Worm (Caenorhabditis elegans): ENCODE data around the gene srw-145.

The srw-145 gene

DNA sequence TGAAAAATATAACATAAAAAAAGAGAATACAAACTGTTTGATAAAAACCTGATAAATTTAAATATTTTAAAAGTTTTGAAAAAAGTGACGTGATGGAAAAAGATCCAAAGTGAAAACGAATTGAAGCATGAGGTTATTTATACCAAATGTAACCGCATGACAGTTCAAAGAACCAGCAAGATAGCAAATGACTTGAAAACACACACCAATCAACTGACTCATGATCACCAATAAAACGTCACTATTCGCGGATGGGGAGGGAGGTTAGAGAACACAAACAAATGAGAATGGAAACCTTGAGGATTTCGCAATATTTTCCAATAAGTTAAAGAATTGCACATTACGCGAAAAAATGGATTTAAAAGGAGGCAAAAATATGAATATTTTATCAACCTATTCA lies 27.6 kb upstream of the srw-145 start, which contains the start of gene C06B3.7 (continued):
- TF ChIP-seq nhr-77 (tag; optimal IDR thresholded peaks at IDR 0.05) (peak; percentile 96), R02D3.7 (tag; optimal IDR thresholded peaks at IDR 0.05) (no peak), unc-39 (tag; optimal IDR thresholded peaks at IDR 0.05) (no peak), lsy-2 (tag; optimal IDR thresholded peaks at IDR 0.05) (peak; percentile 63 to 88), dmd-9 (GFP tag; IDR thresholded peaks at IDR 0.05) (no peak), pqm-1 (tag; optimal IDR thresholded peaks at IDR 0.05) (peak; percentile 57), dpl-1 (GFP tag; optimal IDR thresholded peaks at IDR 0.05) (peak; percentile 52), lin-38 (GFP tag; IDR thresholded peaks at IDR 0.05) (no peak), nhr-25 (tag; optimal IDR thresholded peaks at IDR 0.05; ENCODE audit: borderline replicate concordance, insufficient read depth) (peak; percentile 52), hmg-1.1 (GFP tag; IDR thresholded peaks at IDR 0.05) (no peak), ztf-11 (tag; optimal IDR thresholded peaks at IDR 0.05) (no peak), zag-1 (tag; optimal IDR thresholded peaks at IDR 0.05) (no peak), php-3 (GFP tag; IDR thresholded peaks at IDR 0.05) (peak; percentile 92), mxl-3 (GFP tag; optimal IDR thresholded peaks at IDR 0.05) (peak; percentile 47), nhr-28 (tag; optimal IDR thresholded peaks at IDR 0.05) (peak; percentile 95), aha-1 (tag) (peak; percentile 99), ama-1 (optimal IDR thresholded peaks at IDR 0.05) (peak; percentile 81), daf-16 (GFP tag; optimal IDR thresholded peaks at IDR 0.05) (peak; percentile 51 to 83), daf-16 (tag; optimal IDR thresholded peaks at IDR 0.05) (peak; percentile 99), mxl-2 (GFP tag; conservative IDR thresholded peaks at IDR 0.05) (no peak), ztf-7 (tag; optimal IDR thresholded peaks at IDR 0.05) (peak; percentile 49), dve-1 (tag; optimal IDR thresholded peaks at IDR 0.05; ENCODE audit: insufficient read depth) (peak; percentile 95), nhr-48 (tag; optimal IDR thresholded peaks at IDR 0.05) (peak; percentile 75), hif-1 (tag; optimal IDR thresholded peaks at IDR 0.05) (peak in 1 of 2 experiments; percentile 71), unc-62 (GFP tag; optimal IDR thresholded peaks at IDR 0.05 in 1 of 2) (peak in 1 of 2 experiments; percentile 98), unc-62 (tag; optimal IDR thresholded peaks at IDR 0.05) (no peak), lin-39 (tag; optimal IDR thresholded peaks at IDR 0.05) (no peak), nhr-11 (tag; optimal IDR thresholded peaks at IDR 0.05) (peak; percentile 98), nhr-42 (GFP tag; IDR thresholded peaks at IDR 0.05) (no peak), arid-1 (GFP tag; conservative IDR thresholded peaks at IDR 0.05) (no peak), ZK546.5 (tag; optimal IDR thresholded peaks at IDR 0.05) (no peak), nhr-10 (tag; optimal IDR thresholded peaks at IDR 0.05) (peak; percentile 78)

- TF ChIP-seq nhr-25 (tag; optimal IDR thresholded peaks at IDR 0.05; ENCODE audit: borderline replicate concordance, insufficient read depth) (no peak), lim-7 (GFP tag; IDR thresholded peaks at IDR 0.05) (no peak), zip-11 (GFP tag; IDR thresholded peaks at IDR 0.05) (no peak), nhr-6 (tag; optimal IDR thresholded peaks at IDR 0.05) (no peak), mdt-29 (GFP tag; IDR thresholded peaks at IDR 0.05) (no peak), lin-38 (GFP tag; IDR thresholded peaks at IDR 0.05) (no peak), R02D3.7 (tag; optimal IDR thresholded peaks at IDR 0.05) (no peak), dmd-6 (GFP tag; IDR thresholded peaks at IDR 0.05) (no peak)
These were observed 21.6 kb upstream of the srw-145 start, which contains the start of gene gcy-32 for ce11 chrV:13915390-13915789. Gene gcy-32, minus strand, starts transcription at chrV:13915490.

DNA sequence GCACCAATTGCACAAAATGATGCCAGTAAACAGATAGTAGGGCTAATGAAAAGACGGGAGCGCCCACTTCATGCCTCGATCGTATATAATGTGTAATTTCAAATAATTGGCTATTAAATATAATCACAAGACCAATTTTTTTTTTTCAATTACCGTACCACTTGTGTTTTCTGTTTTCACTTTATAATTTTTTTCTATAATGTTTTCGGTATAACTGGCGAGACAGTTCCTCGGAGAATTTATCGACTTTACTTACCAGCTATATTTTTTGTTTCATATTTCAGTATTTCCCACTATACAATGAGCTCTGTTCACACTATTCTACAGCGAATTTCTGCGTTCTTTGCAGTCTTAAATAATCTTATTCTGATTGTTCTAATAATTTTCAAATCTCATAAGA lies 20.8 kb upstream of the srw-145 start, which contains the start of gene str-252:
str-252 (plus strand) TSS at position 301 of the 400 bp plus-strand sequence.
- TF ChIP-seq jun-1 (tag; optimal IDR thresholded peaks at IDR 0.05) (no peak), lin-39 (tag; optimal IDR thresholded peaks at IDR 0.05) (no peak), nhr-42 (GFP tag; IDR thresholded peaks at IDR 0.05) (no peak), pha-4 (GFP tag; IDR thresholded peaks at IDR 0.05) (no peak), pha-4 (tag; optimal IDR thresholded peaks at IDR 0.05) (no peak), arid-1 (GFP tag; conservative IDR thresholded peaks at IDR 0.05) (no peak), tag-97 (GFP tag; IDR thresholded peaks at IDR 0.05) (no peak), F10B5.3 (tag; optimal IDR thresholded peaks at IDR 0.05) (no peak), daf-19 (GFP tag; conservative IDR thresholded peaks at IDR 0.05) (no peak), egl-43 (GFP tag; IDR thresholded peaks at IDR 0.05) (no peak), Y48G9A.11 (GFP tag; IDR thresholded peaks at IDR 0.05) (no peak), nhr-77 (tag; optimal IDR thresholded peaks at IDR 0.05) (no peak), ceh-32 (tag; optimal IDR thresholded peaks at IDR 0.05; ENCODE audit: poor library complexity) (no peak), zfp-3 (GFP tag; conservative IDR thresholded peaks at IDR 0.05) (no peak), F49E8.2 (tag; optimal IDR thresholded peaks at IDR 0.05; ENCODE audit: borderline replicate concordance) (no peak), unc-39 (tag; optimal IDR thresholded peaks at IDR 0.05) (no peak), nhr-6 (tag; optimal IDR thresholded peaks at IDR 0.05) (no peak), vab-7 (GFP tag; IDR thresholded peaks at IDR 0.05) (no peak), nhr-237 (tag; optimal IDR thresholded peaks at IDR 0.05) (no peak), php-3 (GFP tag; IDR thresholded peaks at IDR 0.05) (no peak)
